3 fruit fly cellular contexts compared by ENCODE assay signal in genomic region chr3R:18785741-18786140, dm6.
TF ChIP-seq lines count a peak whose summit lies in the region.

No protein-coding gene starts in this region.

- TF ChIP-seq CTCF in whole organism, embryonic (GFP tag; optimal IDR thresholded peaks at IDR 0.05; lab: Kevin White, UChicago): no peak

TF ChIP-seq in whole organism, adult, 20 proteins besides CTCF, POLR2A, EP300 and RAD21:
- TF ChIP-seq CG7101 (tag; optimal IDR thresholded peaks at IDR 0.05; lab: Kevin White, UChicago) (peak; percentile 67), Mnt (GFP tag; optimal IDR thresholded peaks at IDR 0.05; lab: Kevin White, UChicago) (no peak), CG1620 (GFP tag; optimal IDR thresholded peaks at IDR 0.05; lab: Kevin White, UChicago) (peak; percentile 22), Clk (GFP tag; optimal IDR thresholded peaks at IDR 0.05; lab: Kevin White, UChicago) (no peak), cic (GFP tag; optimal IDR thresholded peaks at IDR 0.05; lab: Kevin White, UChicago) (no peak), CG7045 (GFP tag; optimal IDR thresholded peaks at IDR 0.05; lab: Kevin White, UChicago) (peak; percentile 0), Hr96 (GFP tag; optimal IDR thresholded peaks at IDR 0.05; lab: Kevin White, UChicago) (no peak), Crg-1 (GFP tag; optimal IDR thresholded peaks at IDR 0.05; lab: Kevin White, UChicago) (peak; percentile 43), CG11617 (GFP tag; optimal IDR thresholded peaks at IDR 0.05; lab: Kevin White, UChicago) (no peak), cnc (optimal IDR thresholded peaks at IDR 0.05; lab: Kevin White, UChicago) (no peak), toe (GFP tag; optimal IDR thresholded peaks at IDR 0.05; lab: Kevin White, UChicago) (no peak), CG14711 (tag; optimal IDR thresholded peaks at IDR 0.05; lab: Kevin White, UChicago) (peak; percentile 30), pad (GFP tag; optimal IDR thresholded peaks at IDR 0.05; lab: Kevin White, UChicago) (peak; percentile 7), CG33017 (tag; optimal IDR thresholded peaks at IDR 0.05; lab: Kevin White, UChicago) (no peak), tj (GFP tag; optimal IDR thresholded peaks at IDR 0.05; lab: Kevin White, UChicago) (no peak), kay (GFP tag; lab: Kevin White, UChicago; ENCODE audit: borderline replicate concordance) (no peak), CG12768 (GFP tag; optimal IDR thresholded peaks at IDR 0.05; lab: Kevin White, UChicago) (peak; percentile 16), bab1 (GFP tag; optimal IDR thresholded peaks at IDR 0.05; lab: Kevin White, UChicago) (no peak), ovo (GFP tag; optimal IDR thresholded peaks at IDR 0.05; lab: Kevin White, UChicago) (peak; percentile 35), CG5204 (GFP tag; optimal IDR thresholded peaks at IDR 0.05; lab: Kevin White, UChicago) (no peak)

TF ChIP-seq in whole organism, embryonic, 481 proteins besides CTCF, POLR2A, EP300 and RAD21 (continues in another document):
- TF ChIP-seq CG5180 (GFP tag; optimal IDR thresholded peaks at IDR 0.05; lab: Kevin White, UChicago) (peak; percentile 16), nerfin-1 (tag; optimal IDR thresholded peaks at IDR 0.05; lab: Kevin White, UChicago) (peak; percentile 23), CG2678 (tag; optimal IDR thresholded peaks at IDR 0.05; lab: Kevin White, UChicago) (peak; percentile 65), dmrt99B (tag; optimal IDR thresholded peaks at IDR 0.05; lab: Kevin White, UChicago) (peak; percentile 38), gsb-n (tag; optimal IDR thresholded peaks at IDR 0.05; lab: Kevin White, UChicago) (peak; percentile 63), Asciz (GFP tag; optimal IDR thresholded peaks at IDR 0.05; lab: Kevin White, UChicago) (peak; percentile 90), CG1233 (GFP tag; optimal IDR thresholded peaks at IDR 0.05; lab: Kevin White, UChicago) (peak; percentile 40), unpg (GFP tag; optimal IDR thresholded peaks at IDR 0.05; lab: Kevin White, UChicago) (peak; percentile 34), CG12299 (tag; optimal IDR thresholded peaks at IDR 0.05; lab: Kevin White, UChicago) (peak; percentile 48), CG17385 (GFP tag; optimal IDR thresholded peaks at IDR 0.05; lab: Kevin White, UChicago) (peak; percentile 19), MTF-1 (GFP tag; optimal IDR thresholded peaks at IDR 0.05; lab: Kevin White, UChicago; ENCODE audit: borderline replicate concordance) (peak; percentile 36), CG8388 (GFP tag; optimal IDR thresholded peaks at IDR 0.05; lab: Kevin White, UChicago) (peak; percentile 20), sc (optimal IDR thresholded peaks at IDR 0.05; lab: Kevin White, UChicago) (no peak), sc (GFP tag; optimal IDR thresholded peaks at IDR 0.05; lab: Kevin White, UChicago) (peak; percentile 48), CG15514 (GFP tag; optimal IDR thresholded peaks at IDR 0.05; lab: Kevin White, UChicago) (no peak), klu (GFP tag; IDR thresholded peaks at IDR 0.05; lab: Robert Waterston, UW) (no peak), CoRest (tag; optimal IDR thresholded peaks at IDR 0.05; lab: Kevin White, UChicago) (peak; percentile 43), usp (GFP tag; optimal IDR thresholded peaks at IDR 0.05; lab: Kevin White, UChicago) (no peak), CG1603 (tag; optimal IDR thresholded peaks at IDR 0.05; lab: Kevin White, UChicago) (peak; percentile 23), Fer3 (tag; optimal IDR thresholded peaks at IDR 0.05; lab: Kevin White, UChicago) (peak; percentile 6), CG3995 (GFP tag; optimal IDR thresholded peaks at IDR 0.05; lab: Kevin White, UChicago) (peak; percentile 16), CG4707 (GFP tag; optimal IDR thresholded peaks at IDR 0.05; lab: Kevin White, UChicago) (peak; percentile 63), CG9817 (tag; optimal IDR thresholded peaks at IDR 0.05; lab: Kevin White, UChicago) (no peak), CG7987 (GFP tag; optimal IDR thresholded peaks at IDR 0.05; lab: Kevin White, UChicago) (peak; percentile 12), CG17359 (tag; optimal IDR thresholded peaks at IDR 0.05; lab: Kevin White, UChicago) (peak; percentile 72), ATbp (GFP tag; optimal IDR thresholded peaks at IDR 0.05; lab: Kevin White, UChicago) (peak; percentile 87), nau (GFP tag; optimal IDR thresholded peaks at IDR 0.05; lab: Kevin White, UChicago) (peak; percentile 35), Sox102F (GFP tag; optimal IDR thresholded peaks at IDR 0.05; lab: Kevin White, UChicago) (peak; percentile 49), CG6689 (GFP tag; IDR thresholded peaks at IDR 0.05; lab: Robert Waterston, UW) (no peak), CG31365 (tag; optimal IDR thresholded peaks at IDR 0.05; lab: Kevin White, UChicago) (peak; percentile 23), CG31441 (GFP tag; IDR thresholded peaks at IDR 0.05; lab: Robert Waterston, UW) (peak; percentile 51), CG10431 (GFP tag; optimal IDR thresholded peaks at IDR 0.05; lab: Kevin White, UChicago) (peak; percentile 62), oc (tag; optimal IDR thresholded peaks at IDR 0.05; lab: Kevin White, UChicago) (peak; percentile 54), CG3281 (GFP tag; optimal IDR thresholded peaks at IDR 0.05; lab: Kevin White, UChicago) (peak; percentile 7), otp (GFP tag; IDR thresholded peaks at IDR 0.05; lab: Robert Waterston, UW) (peak; percentile 29; the same call in 1 of the 3 replicates), D (optimal IDR thresholded peaks at IDR 0.05; lab: Kevin White, UChicago) (no peak), D (GFP tag; optimal IDR thresholded peaks at IDR 0.05; lab: Kevin White, UChicago) (peak; percentile 42), wor (GFP tag; IDR thresholded peaks at IDR 0.05; lab: Robert Waterston, UW) (no peak)

TF ChIP-seq in whole organism, prepupa, 60 proteins besides CTCF, POLR2A, EP300 and RAD21:
- TF ChIP-seq Blimp-1 (GFP tag; optimal IDR thresholded peaks at IDR 0.05; lab: Kevin White, UChicago) (peak; percentile 59), ss (GFP tag; optimal IDR thresholded peaks at IDR 0.05; lab: Kevin White, UChicago) (no peak), fkh (GFP tag; optimal IDR thresholded peaks at IDR 0.05; lab: Kevin White, UChicago) (peak; percentile 50), Ets21C (GFP tag; optimal IDR thresholded peaks at IDR 0.05; lab: Kevin White, UChicago) (no peak), Met (GFP tag; optimal IDR thresholded peaks at IDR 0.05; lab: Kevin White, UChicago) (no peak), Lpt (GFP tag; optimal IDR thresholded peaks at IDR 0.05; lab: Kevin White, UChicago) (no peak), CG11294 (GFP tag; IDR thresholded peaks at IDR 0.05; lab: Robert Waterston, UW) (no peak), CG6276 (GFP tag; optimal IDR thresholded peaks at IDR 0.05; lab: Kevin White, UChicago) (no peak), svp (GFP tag; lab: Kevin White, UChicago) (peak; percentile 53), Eip78C (GFP tag; lab: Kevin White, UChicago) (peak; percentile 59)
